Worm (Caenorhabditis elegans) whole organism, mixed stage, embryonic: ENCODE measurements around the gene fmo-1.

Source experiments
- M03D4.4 ChIP-seq: sonication (generic microtip); optimal IDR thresholded peaks from 2 replicates; lab custom pipeline; 2017; ENCODE audit warnings: mild to moderate bottlenecking, missing genetic modification characterization, missing compliant biosample characterization
- bed-3 ChIP-seq: fragments of 200-800 bp; sonication (Bioruptor generic); optimal IDR thresholded peaks from 3 replicates; lab custom pipeline; 2018; ENCODE audit warnings: mild to moderate bottlenecking, missing genetic modification characterization, moderate library complexity, missing compliant biosample characterization
- blmp-1 ChIP-seq: fragments of 150-350 bp; optimal IDR thresholded peaks from 2 replicates; lab custom pipeline; 2014; ENCODE audit warnings: missing biosample characterization, missing genetic modification characterization
- ceh-39 ChIP-seq: fragments of 150-350 bp; optimal IDR thresholded peaks from 2 replicates; lab custom pipeline; 2014; ENCODE audit warnings: missing biosample characterization, missing genetic modification characterization
- ceh-43 ChIP-seq: fragments of 200-800 bp; sonication (Bioruptor generic); optimal IDR thresholded peaks from 2 replicates; lab custom pipeline; 2018; ENCODE audit warnings: mild to moderate bottlenecking, missing genetic modification characterization, moderate library complexity, missing compliant biosample characterization
- ceh-83 ChIP-seq: fragments of 200-800 bp; sonication (Bioruptor generic); optimal IDR thresholded peaks from 2 replicates; lab custom pipeline; 2018; ENCODE audit warnings: mild to moderate bottlenecking, missing genetic modification characterization, missing compliant biosample characterization
- ces-1 ChIP-seq: fragments of 150-350 bp; optimal IDR thresholded peaks from 2 replicates; lab custom pipeline; 2014; ENCODE audit warnings: missing biosample characterization, missing genetic modification reagents, missing genetic modification characterization
- cnd-1 ChIP-seq: fragments of 200-800 bp; sonication (Bioruptor generic); optimal IDR thresholded peaks from 2 replicates; lab custom pipeline; 2018; ENCODE audit warnings: mild to moderate bottlenecking, missing genetic modification characterization, missing compliant biosample characterization
- drap-1 ChIP-seq: fragments of 200-800 bp; sonication (Bioruptor generic); optimal IDR thresholded peaks from 3 replicates; lab custom pipeline; 2018; ENCODE audit warnings: mild to moderate bottlenecking, missing genetic modification characterization, missing compliant biosample characterization
- elt-1 ChIP-seq: sonication (generic microtip); optimal IDR thresholded peaks from 2 replicates; lab custom pipeline; 2017; ENCODE audit warnings: missing genetic modification characterization, mild to moderate bottlenecking, missing compliant biosample characterization, antibody characterized with exemption, moderate library complexity, borderline replicate concordance; ENCODE audit not compliant: insufficient read depth
- elt-3 ChIP-seq: fragments of 150-350 bp; optimal IDR thresholded peaks from 2 replicates; lab custom pipeline; 2014; ENCODE audit warnings: missing biosample characterization, missing genetic modification characterization
- flh-1 ChIP-seq: fragments of 200-800 bp; sonication (Bioruptor generic); optimal IDR thresholded peaks from 2 replicates; lab custom pipeline; 2018; ENCODE audit warnings: mild to moderate bottlenecking, missing genetic modification characterization, moderate library complexity, missing compliant biosample characterization
- ham-2 ChIP-seq: fragments of 200-800 bp; sonication (Bioruptor generic); optimal IDR thresholded peaks from 2 replicates; lab custom pipeline; 2018; ENCODE audit warnings: mild to moderate bottlenecking, missing genetic modification characterization, missing compliant biosample characterization
- lin-32 ChIP-seq: fragments of 200-800 bp; sonication (Bioruptor generic); optimal IDR thresholded peaks from 2 replicates; lab custom pipeline; 2018; ENCODE audit warnings: mild to moderate bottlenecking, missing genetic modification characterization, missing compliant biosample characterization
- lsy-2 ChIP-seq: fragments of 150-350 bp; optimal IDR thresholded peaks from 2 replicates; lab custom pipeline; 2014; ENCODE audit warnings: missing biosample characterization, missing genetic modification characterization
- mep-1 ChIP-seq: fragments of 150-350 bp; optimal IDR thresholded peaks from 2 replicates; lab custom pipeline; 2017; ENCODE audit warnings: missing biosample characterization, missing genetic modification reagents, missing genetic modification characterization, inconsistent platforms
- mls-2 ChIP-seq: sonication (generic microtip); optimal IDR thresholded peaks from 2 replicates; lab custom pipeline; 2016; ENCODE audit warnings: mild to moderate bottlenecking, missing genetic modification characterization, moderate library complexity, missing compliant biosample characterization
- nhr-12 ChIP-seq: fragments of 150-350 bp; optimal IDR thresholded peaks from 2 replicates; lab custom pipeline; 2014; ENCODE audit warnings: missing biosample characterization, missing genetic modification characterization
- nhr-2 ChIP-seq: fragments of 150-350 bp; optimal IDR thresholded peaks from 2 replicates; lab custom pipeline; 2014; ENCODE audit warnings: missing biosample characterization, missing genetic modification characterization
- nhr-237 ChIP-seq: fragments of 150-350 bp; optimal IDR thresholded peaks from 2 replicates; lab custom pipeline; 2014; ENCODE audit warnings: missing biosample characterization, missing genetic modification characterization
- nhr-76 ChIP-seq: sonication (generic microtip); optimal IDR thresholded peaks from 2 replicates; lab custom pipeline; 2017; ENCODE audit warnings: missing biosample characterization, missing genetic modification characterization
- pha-4 ChIP-seq: fragments of 150-350 bp; optimal IDR thresholded peaks from 2 replicates; lab custom pipeline; 2018; ENCODE audit warnings: missing biosample characterization, missing genetic modification reagents, missing genetic modification characterization
- sem-2 ChIP-seq: fragments of 200-800 bp; sonication (Bioruptor generic); optimal IDR thresholded peaks from 2 replicates; lab custom pipeline; 2018; ENCODE audit warnings: mild to moderate bottlenecking, missing genetic modification characterization, missing compliant biosample characterization
- snpc-4 ChIP-seq: fragments of 150-350 bp; optimal IDR thresholded peaks from 2 replicates; lab custom pipeline; 2014; ENCODE audit warnings: missing biosample characterization, missing genetic modification characterization
- sptf-1 ChIP-seq: sonication (generic microtip); optimal IDR thresholded peaks from 2 replicates; lab custom pipeline; 2017; ENCODE audit warnings: mild to moderate bottlenecking, missing genetic modification characterization, moderate library complexity, missing compliant biosample characterization
- tbx-8 ChIP-seq: fragments of 200-800 bp; sonication (Bioruptor generic); optimal IDR thresholded peaks from 2 replicates; lab custom pipeline; 2018; ENCODE audit warnings: mild to moderate bottlenecking, missing genetic modification characterization, moderate library complexity, missing compliant biosample characterization
- unc-120 ChIP-seq: sonication (generic microtip); optimal IDR thresholded peaks from 2 replicates; lab custom pipeline; 2017; ENCODE audit warnings: missing genetic modification characterization, missing compliant biosample characterization; ENCODE audit not compliant: poor library complexity, severe bottlenecking
- unc-39 ChIP-seq: fragments of 150-350 bp; optimal IDR thresholded peaks from 2 replicates; lab custom pipeline; 2014; ENCODE audit warnings: missing biosample characterization, missing genetic modification characterization
- unc-62 ChIP-seq: fragments of 150-350 bp; optimal IDR thresholded peaks from 2 replicates; lab custom pipeline; 2014; ENCODE audit warnings: missing biosample characterization, missing genetic modification reagents, missing genetic modification characterization
- zip-8 ChIP-seq: fragments of 150-350 bp; optimal IDR thresholded peaks from 2 replicates; lab custom pipeline; 2014; ENCODE audit warnings: missing biosample characterization, missing genetic modification characterization
- ztf-11 ChIP-seq: fragments of 150-350 bp; optimal IDR thresholded peaks from 2 replicates; lab custom pipeline; 2014; ENCODE audit warnings: missing biosample characterization, missing genetic modification characterization

fmo-1 gene

ce11 chrIV:10661760-10662159 is at the start of gene fmo-1:
fmo-1 (plus strand) TSS chrIV:10661857.
- TF ChIP-seq pha-4 (no peak), bed-3 (GFP tag; lab: Kevin White, UChicago) (no peak), blmp-1 (no peak), elt-1 (tag; lab: Kevin White, UChicago) (no peak), sem-2 (no peak), tbx-8 (GFP tag; lab: Kevin White, UChicago) (no peak), snpc-4 (tag; lab: Kevin White, UChicago) (no peak), nhr-2 (tag; lab: Kevin White, UChicago) (no peak), ham-2 (no peak), nhr-76 (tag; lab: Kevin White, UChicago) (no peak), lsy-2 (no peak)

- no peak for TF ChIP-seq mep-1
- no peak for TF ChIP-seq nhr-2 (tag; lab: Kevin White, UChicago)
- no peak for TF ChIP-seq ceh-39 (tag; lab: Kevin White, UChicago)
Observed at ce11 chrIV:10612281-10612680, 49.4 kb upstream of the fmo-1 start.

- no peak for TF ChIP-seq nhr-2 (tag; lab: Kevin White, UChicago)
- TF ChIP-seq unc-39 (tag; lab: Kevin White, UChicago), result no peak
- TF ChIP-seq ces-1 (GFP tag; lab: Kevin White, UChicago), result no peak
- no peak for TF ChIP-seq nhr-12 (tag; lab: Kevin White, UChicago)
- no peak for TF ChIP-seq elt-3
- TF ChIP-seq ztf-11 (tag; lab: Kevin White, UChicago), result no peak
- TF ChIP-seq ceh-39 (tag; lab: Kevin White, UChicago), result no peak
- TF ChIP-seq ceh-43 (GFP tag; lab: Kevin White, UChicago), result no peak
- no peak for TF ChIP-seq elt-1 (tag; lab: Kevin White, UChicago)
- TF ChIP-seq flh-1 (GFP tag; lab: Kevin White, UChicago), result no peak
Observed at ce11 chrIV:10614918-10615477, 46.7 kb upstream of the fmo-1 start, which contains the start of gene ptr-14. ptr-14 (plus strand) TSS chrIV:10615427.

- TF ChIP-seq ham-2, result no peak
- no peak for TF ChIP-seq nhr-12 (tag; lab: Kevin White, UChicago)
- no peak for TF ChIP-seq lin-32
- no peak for TF ChIP-seq elt-3
- no peak for TF ChIP-seq lsy-2
- no peak for TF ChIP-seq ceh-83 (GFP tag; lab: Kevin White, UChicago)
- TF ChIP-seq zip-8 (tag; lab: Kevin White, UChicago), result no peak
- no peak for TF ChIP-seq drap-1 (GFP tag; lab: Kevin White, UChicago)
- TF ChIP-seq tbx-8 (GFP tag; lab: Kevin White, UChicago), result no peak
- no peak for TF ChIP-seq cnd-1 (tag; lab: Kevin White, UChicago)
- no peak for TF ChIP-seq snpc-4 (tag; lab: Kevin White, UChicago)
- no peak for TF ChIP-seq sptf-1 (tag; lab: Kevin White, UChicago)
- no peak for TF ChIP-seq M03D4.4 (tag; lab: Kevin White, UChicago)
- TF ChIP-seq sem-2, result no peak
- no peak for TF ChIP-seq unc-62
- no peak for TF ChIP-seq unc-120 (tag; lab: Kevin White, UChicago)
- no peak for TF ChIP-seq blmp-1
- no peak for TF ChIP-seq pha-4
- no peak for TF ChIP-seq bed-3 (GFP tag; lab: Kevin White, UChicago)
- TF ChIP-seq mep-1, result no peak
Observed at ce11 chrIV:10616366-10616765, 45.3 kb upstream of the fmo-1 start.

- TF ChIP-seq mls-2 (no peak), nhr-76 (tag; lab: Kevin White, UChicago) (no peak)
- TF ChIP-seq, all 35 proteins: peak for 0
Observed at ce11 chrIV:10617099-10617498, 44.6 kb upstream of the fmo-1 start.

ce11 chrIV:10620811-10621210 is 40.8 kb upstream of the fmo-1 start, which contains the start of gene R09H10.7:
R09H10.7 (plus strand) TSS chrIV:10621111.
- no peak for TF ChIP-seq pha-4
- TF ChIP-seq ham-2, result no peak
- no peak for TF ChIP-seq nhr-2 (tag; lab: Kevin White, UChicago)
- no peak for TF ChIP-seq nhr-237 (tag; lab: Kevin White, UChicago)
- TF ChIP-seq sptf-1 (tag; lab: Kevin White, UChicago), result no peak
- no peak for TF ChIP-seq sem-2
- TF ChIP-seq unc-39 (tag; lab: Kevin White, UChicago), result no peak
- TF ChIP-seq elt-1 (tag; lab: Kevin White, UChicago), result no peak
- TF ChIP-seq bed-3 (GFP tag; lab: Kevin White, UChicago), result no peak
- TF ChIP-seq nhr-76 (tag; lab: Kevin White, UChicago), result no peak
- TF ChIP-seq lin-32, result no peak
- TF ChIP-seq M03D4.4 (tag; lab: Kevin White, UChicago), result no peak
- no peak for TF ChIP-seq elt-3
- TF ChIP-seq flh-1 (GFP tag; lab: Kevin White, UChicago), result no peak
- TF ChIP-seq nhr-12 (tag; lab: Kevin White, UChicago), result no peak
- TF ChIP-seq unc-120 (tag; lab: Kevin White, UChicago), result no peak
